Worm (Caenorhabditis elegans): ENCODE measurements around the gene R02D5.1.

The R02D5.1 gene

ce11 chrV:14508005-14508521 lies at the start of gene R02D5.1:
Gene R02D5.1 (plus strand): TSS chrV:14508249.
- TF ChIP-seq T23F11.4 (GFP tag; optimal IDR thresholded peaks at IDR 0.05) (peak; percentile 4), dve-1 (tag; optimal IDR thresholded peaks at IDR 0.05) (no peak), ztf-16 (tag; optimal IDR thresholded peaks at IDR 0.05) (no peak), ref-2 (tag; optimal IDR thresholded peaks at IDR 0.05) (peak; percentile 77), C38D4.7 (GFP tag; optimal IDR thresholded peaks at IDR 0.05) (no peak), ceh-30 (tag; optimal IDR thresholded peaks at IDR 0.05) (no peak), ahr-1 (tag; optimal IDR thresholded peaks at IDR 0.05) (no peak)

- TF ChIP-seq nfya-1 (tag; optimal IDR thresholded peaks at IDR 0.05) = no peak
- no peak for TF ChIP-seq hlh-15 (tag; optimal IDR thresholded peaks at IDR 0.05)
- no peak for TF ChIP-seq unc-42 (tag; optimal IDR thresholded peaks at IDR 0.05)
- TF ChIP-seq pha-2 (tag; optimal IDR thresholded peaks at IDR 0.05) = no peak
- TF ChIP-seq ztf-16 (tag; optimal IDR thresholded peaks at IDR 0.05) = no peak
- TF ChIP-seq hlh-30 (tag; optimal IDR thresholded peaks at IDR 0.05; ENCODE audit: insufficient read depth) = no peak
- TF ChIP-seq ceh-45 (GFP tag; IDR thresholded peaks at IDR 0.05) = no peak
- TF ChIP-seq ceh-22 (tag; optimal IDR thresholded peaks at IDR 0.05) = no peak
- TF ChIP-seq fkh-6 (tag; optimal IDR thresholded peaks at IDR 0.05) = no peak
- no peak for TF ChIP-seq ceh-48 (tag; optimal IDR thresholded peaks at IDR 0.05)
- no peak for TF ChIP-seq pha-4 (tag; optimal IDR thresholded peaks at IDR 0.05)
- TF ChIP-seq rnt-1 (tag; optimal IDR thresholded peaks at IDR 0.05) = no peak
- no peak for TF ChIP-seq sox-2 (GFP tag; IDR thresholded peaks at IDR 0.05)
- TF ChIP-seq ama-1 (optimal IDR thresholded peaks at IDR 0.05) = no peak
- TF ChIP-seq dmd-4 (tag; optimal IDR thresholded peaks at IDR 0.05; ENCODE audit: borderline replicate concordance) = no peak
Measured at ce11 chrV:14460122-14460521, 47.9 kb upstream of the R02D5.1 start.

ce11 chrV:14460615-14461102 lies 47.4 kb upstream of the R02D5.1 start, which contains the start of gene F08H9.2:
Gene F08H9.2 (plus strand): TSS chrV:14460665.
- TF ChIP-seq unc-3 (GFP tag; conservative IDR thresholded peaks at IDR 0.05) (no peak), unc-3 (tag; optimal IDR thresholded peaks at IDR 0.05) (no peak), nhr-232 (tag; optimal IDR thresholded peaks at IDR 0.05) (no peak), lin-11 (tag; optimal IDR thresholded peaks at IDR 0.05) (no peak), ceh-6 (GFP tag; optimal IDR thresholded peaks at IDR 0.05) (no peak), unc-86 (tag; optimal IDR thresholded peaks at IDR 0.05) (no peak), C08G9.2 (tag; optimal IDR thresholded peaks at IDR 0.05) (no peak), pag-3 (tag; optimal IDR thresholded peaks at IDR 0.05; ENCODE audit: borderline replicate concordance) (no peak), ztf-16 (tag; optimal IDR thresholded peaks at IDR 0.05) (no peak)

- TF ChIP-seq ztf-16 (tag; optimal IDR thresholded peaks at IDR 0.05) = no peak
- TF ChIP-seq ceh-48 (tag; optimal IDR thresholded peaks at IDR 0.05) = no peak
Measured at ce11 chrV:14462653-14463052, 45.4 kb upstream of the R02D5.1 start.

- TF ChIP-seq elt-2 (tag; optimal IDR thresholded peaks at IDR 0.05) (peak; percentile 2), ref-2 (tag; optimal IDR thresholded peaks at IDR 0.05) (peak; percentile 17)
Measured at ce11 chrV:14463087-14463486, 45.0 kb upstream of the R02D5.1 start, which contains the start of gene F08H9.3. Gene F08H9.3 (minus strand): TSS chrV:14463338.

- no peak for TF ChIP-seq che-1 (tag; optimal IDR thresholded peaks at IDR 0.05)
- no peak for TF ChIP-seq lim-6 (tag; optimal IDR thresholded peaks at IDR 0.05)
- TF ChIP-seq unc-42 (tag; optimal IDR thresholded peaks at IDR 0.05) = no peak
- TF ChIP-seq gmeb-2 (tag; optimal IDR thresholded peaks at IDR 0.05) = no peak
- TF ChIP-seq elt-2 (tag; optimal IDR thresholded peaks at IDR 0.05) = no peak
- no peak for TF ChIP-seq pha-2 (tag; optimal IDR thresholded peaks at IDR 0.05)
Measured at ce11 chrV:14464368-14464767, 43.7 kb upstream of the R02D5.1 start, which contains the start of gene F08H9.4. Gene F08H9.4 (minus strand): TSS chrV:14464428.

Measured in whole organism, late embryonic.